Worm (Caenorhabditis elegans): ENCODE data around the gene fbxa-45.

ce11 chrV:16857977-16858479 lies 41.2 kb downstream of the fbxa-45 start, which contains the start of the genes clec-31 and clec-22:
- no peak for TF ChIP-seq ref-2 (tag; optimal IDR thresholded peaks at IDR 0.05)
- no peak for TF ChIP-seq ama-1 (optimal IDR thresholded peaks at IDR 0.05)
- no peak for TF ChIP-seq madf-2 (tag; optimal IDR thresholded peaks at IDR 0.05)
- no peak for TF ChIP-seq ceh-18 (tag; optimal IDR thresholded peaks at IDR 0.05)
- no peak for TF ChIP-seq rnt-1 (tag; optimal IDR thresholded peaks at IDR 0.05)
- TF ChIP-seq tbx-2 (tag; optimal IDR thresholded peaks at IDR 0.05), result no peak
- no peak for TF ChIP-seq unc-3 (GFP tag; conservative IDR thresholded peaks at IDR 0.05)
- no peak for TF ChIP-seq unc-3 (tag; optimal IDR thresholded peaks at IDR 0.05)
- no peak for TF ChIP-seq ets-4 (tag; optimal IDR thresholded peaks at IDR 0.05)
- TF ChIP-seq unc-86 (tag; optimal IDR thresholded peaks at IDR 0.05), result no peak

All from whole organism, late embryonic.